Worm (Caenorhabditis elegans) whole organism, young adult: ENCODE data around the gene faah-5.

Experiments used
- B0261.1 ChIP-seq: sonication (generic microtip); optimal IDR thresholded peaks from 2 replicates; lab custom pipeline; 2016; ENCODE audit warnings: mild to moderate bottlenecking, missing genetic modification characterization, moderate library complexity, missing compliant biosample characterization
- F22D6.2 ChIP-seq: sonication (generic microtip); optimal IDR thresholded peaks from 2 replicates; lab custom pipeline; 2016; ENCODE audit warnings: mild to moderate bottlenecking, missing genetic modification characterization, missing compliant biosample characterization
- F49E8.2 ChIP-seq: sonication (generic microtip); optimal IDR thresholded peaks from 3 replicates; lab custom pipeline; 2017; ENCODE audit warnings: missing genetic modification characterization, mild to moderate bottlenecking, missing compliant biosample characterization, antibody characterized with exemption, moderate library complexity; ENCODE audit not compliant: insufficient read depth
- F52B5.7 ChIP-seq: sonication (generic microtip); optimal IDR thresholded peaks from 2 replicates; lab custom pipeline; 2016; ENCODE audit warnings: mild to moderate bottlenecking, missing genetic modification characterization, missing compliant biosample characterization
- Y95B8A.8 ChIP-seq: fragments of 200-800 bp; sonication (Bioruptor generic); IDR thresholded peaks from 2 replicates; pipeline ENCODE4 v1.3.6; 2022; ENCODE audit warnings: missing genetic modification reagents, missing genetic modification characterization, missing compliant biosample characterization
- ama-1 ChIP-seq, 3 experiments: fragments of 150-350 bp in 1 of 3; sonication (generic microtip) in 2 of 3; optimal IDR thresholded peaks; 2 replicates each; lab custom pipeline; 2014 to 2018; ENCODE audit warnings: missing biosample characterization in 2 of 3, missing genetic modification characterization in 2 of 3, missing genetic modification reagents in 2 of 3
- ccch-3 ChIP-seq: fragments of 200-800 bp; sonication (Bioruptor generic); optimal IDR thresholded peaks from 2 replicates; lab custom pipeline; 2018; ENCODE audit warnings: mild to moderate bottlenecking, missing genetic modification characterization, missing compliant biosample characterization
- lin-40 ChIP-seq: sonication (generic microtip); optimal IDR thresholded peaks from 2 replicates; lab custom pipeline; 2016; ENCODE audit warnings: missing genetic modification characterization, mild to moderate bottlenecking, missing compliant biosample characterization, missing genotype, missing genetic modification reagents
- pha-4 ChIP-seq: fragments of 150-350 bp; sonication (generic microtip); optimal IDR thresholded peaks from 2 replicates; lab custom pipeline; 2014; ENCODE audit warnings: missing biosample characterization, missing genetic modification reagents, missing genetic modification characterization
- sdz-38 ChIP-seq: sonication (generic microtip); optimal IDR thresholded peaks from 2 replicates; lab custom pipeline; 2016; ENCODE audit warnings: missing genotype, missing genetic modification characterization, missing compliant biosample characterization
- snpc-4 ChIP-seq, 5 experiments: fragments of 150-350 bp in 1 of 5; sonication (generic microtip) in 4 of 5; optimal IDR thresholded peaks; 2 replicates each; lab custom pipeline; 2014 to 2018; ENCODE audit warnings: missing genetic modification characterization in 5 of 5, missing biosample characterization in 3 of 5, antibody characterized with exemption in 2 of 5, mild to moderate bottlenecking in 2 of 5, missing compliant biosample characterization in 2 of 5, missing genotype in 2 of 5, moderate library complexity in 2 of 5, missing genetic modification reagents in 1 of 5
- unc-130 ChIP-seq: sonication (generic microtip); optimal IDR thresholded peaks from 2 replicates; lab custom pipeline; 2016; ENCODE audit warnings: missing genetic modification reagents, missing genetic modification characterization, missing compliant biosample characterization
- ztf-3 ChIP-seq: fragments of 200-800 bp; sonication (Bioruptor generic); optimal IDR thresholded peaks from 2 replicates; lab custom pipeline; 2018; ENCODE audit warnings: mild to moderate bottlenecking, missing genetic modification characterization, missing compliant biosample characterization

DNA sequence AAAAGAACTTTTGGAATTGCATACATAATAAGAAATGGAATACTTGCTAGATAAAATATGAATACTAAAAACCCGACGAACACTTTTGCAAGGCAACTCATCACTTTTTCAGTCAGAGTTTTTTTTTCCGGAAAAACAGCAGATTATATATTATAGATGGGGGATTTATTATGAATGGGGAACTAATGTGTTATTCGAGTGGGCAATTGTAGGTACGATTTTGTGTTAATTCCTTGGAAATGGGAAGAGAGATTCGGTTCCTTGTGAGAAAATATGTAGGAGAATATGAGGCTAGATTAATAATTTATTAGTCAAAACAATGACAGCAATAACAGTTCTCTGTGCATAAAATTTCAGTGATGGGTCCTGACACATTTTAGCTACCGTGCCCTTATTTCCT is at the start of gene faah-5:
- TF ChIP-seq pha-4 (tag; lab: Kevin White, UChicago) (no peak), unc-130 (GFP tag; lab: Kevin White, UChicago) (no peak), F49E8.2 (tag; lab: Kevin White, UChicago) (no peak), ztf-3 (no peak), lin-40 (tag; lab: Kevin White, UChicago) (no peak), F52B5.7 (tag; lab: Kevin White, UChicago) (no peak), snpc-4 (GFP tag; optimal IDR thresholded peaks at IDR 0.05; lab: Kevin White, UChicago) (no peak), snpc-4 (tag; optimal IDR thresholded peaks at IDR 0.05; lab: Kevin White, UChicago) (no peak), F22D6.2 (no peak), B0261.1 (no peak), Y95B8A.8 (GFP tag; lab: Robert Waterston, UW) (no peak), ccch-3 (GFP tag; lab: Kevin White, UChicago) (no peak), ama-1 (optimal IDR thresholded peaks at IDR 0.05; lab: Kevin White, UChicago) (no peak), ama-1 (GFP tag; optimal IDR thresholded peaks at IDR 0.05; lab: Kevin White, UChicago) (no peak), sdz-38 (tag; lab: Kevin White, UChicago) (no peak)
